Worm (Caenorhabditis elegans): ENCODE data around the gene T26H5.4.

T26H5.4 gene

DNA sequence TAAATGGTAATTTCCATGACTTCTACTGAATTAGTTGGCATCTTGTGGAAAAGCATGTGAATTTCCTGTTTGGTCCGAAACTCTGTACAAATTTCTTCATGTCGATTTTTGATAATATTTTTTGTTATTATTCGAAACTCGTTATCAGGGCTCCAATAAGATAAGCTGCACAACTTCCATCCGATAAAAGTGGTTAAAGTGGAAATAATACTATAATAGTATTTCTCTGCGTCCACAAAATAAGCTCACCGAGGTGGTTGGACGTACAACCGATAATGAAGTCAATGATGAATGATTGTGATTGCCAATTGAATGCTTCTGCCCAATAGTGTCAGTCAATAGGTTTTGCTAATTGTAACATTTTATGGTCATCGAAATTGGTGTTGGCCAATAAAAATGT is at the start of gene T26H5.4:
TSS of gene T26H5.4 (minus strand) at position 294 of the 400 bp plus-strand sequence.
- TF ChIP-seq unc-130 (tag; optimal IDR thresholded peaks at IDR 0.05) (no peak), swsn-7 (tag; optimal IDR thresholded peaks at IDR 0.05) (no peak), alr-1 (tag; optimal IDR thresholded peaks at IDR 0.05; ENCODE audit: borderline replicate concordance) (no peak), mdl-1 (tag; optimal IDR thresholded peaks at IDR 0.05) (no peak), Y116A8C.19 (tag; optimal IDR thresholded peaks at IDR 0.05; ENCODE audit: borderline replicate concordance) (no peak), ztf-11 (tag; optimal IDR thresholded peaks at IDR 0.05) (no peak), xbp-1 (tag; optimal IDR thresholded peaks at IDR 0.05) (no peak), hpl-2 (GFP tag; optimal IDR thresholded peaks at IDR 0.05) (no peak), elt-2 (tag; optimal IDR thresholded peaks at IDR 0.05) (peak; percentile 95), ceh-63 (GFP tag; optimal IDR thresholded peaks at IDR 0.05) (no peak), efl-1 (optimal IDR thresholded peaks at IDR 0.05) (no peak), efl-1 (GFP tag; optimal IDR thresholded peaks at IDR 0.05 in 1 of 2) (peak in 1 of 2 experiments; percentile 73), nhr-237 (tag; optimal IDR thresholded peaks at IDR 0.05) (no peak), nhr-12 (tag; optimal IDR thresholded peaks at IDR 0.05) (no peak), nhr-90 (tag; optimal IDR thresholded peaks at IDR 0.05; ENCODE audit: poor library complexity) (no peak), fkh-8 (tag; optimal IDR thresholded peaks at IDR 0.05) (no peak)

DNA sequence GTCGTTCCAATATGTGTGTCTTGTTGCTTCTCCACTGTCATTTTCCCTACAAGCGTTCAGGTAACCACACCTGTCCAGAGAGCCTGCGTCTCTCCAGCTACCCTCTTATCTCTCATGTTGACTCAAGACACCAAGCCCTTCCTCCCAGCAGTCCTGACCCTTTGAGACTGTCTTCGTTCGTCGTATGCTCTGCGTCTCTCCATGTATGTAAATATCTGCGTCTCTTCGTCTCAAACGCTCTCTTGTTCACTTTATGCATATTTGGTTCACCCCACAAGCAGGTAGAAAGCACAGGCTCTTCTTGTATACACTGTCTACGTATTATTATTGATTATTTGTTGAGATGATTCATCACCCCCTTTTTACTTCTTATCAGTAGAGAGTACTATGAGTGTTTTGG is 49.2 kb upstream of the T26H5.4 start:
- TF ChIP-seq ceh-8 (GFP tag; optimal IDR thresholded peaks at IDR 0.05) (no peak), irx-1 (tag; optimal IDR thresholded peaks at IDR 0.05) (no peak), nhr-28 (tag; optimal IDR thresholded peaks at IDR 0.05) (no peak), mdl-1 (tag; optimal IDR thresholded peaks at IDR 0.05) (peak in 1 of 2 experiments; percentile 18), lin-39 (tag; optimal IDR thresholded peaks at IDR 0.05) (no peak), nhr-11 (tag; optimal IDR thresholded peaks at IDR 0.05) (no peak), nhr-76 (tag; optimal IDR thresholded peaks at IDR 0.05) (no peak), dpl-1 (GFP tag; optimal IDR thresholded peaks at IDR 0.05) (no peak), elt-2 (tag; optimal IDR thresholded peaks at IDR 0.05) (peak; percentile 88), rnt-1 (tag; optimal IDR thresholded peaks at IDR 0.05) (no peak), unc-86 (tag; optimal IDR thresholded peaks at IDR 0.05) (no peak), C34B4.2 (tag; optimal IDR thresholded peaks at IDR 0.05) (no peak), lin-14 (GFP tag; optimal IDR thresholded peaks at IDR 0.05) (peak; percentile 68), nhr-19 (GFP tag; conservative IDR thresholded peaks at IDR 0.05) (no peak), unc-62 (GFP tag; optimal IDR thresholded peaks at IDR 0.05) (no peak), pag-3 (tag; optimal IDR thresholded peaks at IDR 0.05; ENCODE audit: borderline replicate concordance, insufficient read depth) (no peak), dsc-1 (tag; optimal IDR thresholded peaks at IDR 0.05) (no peak), jun-1 (tag; optimal IDR thresholded peaks at IDR 0.05) (peak; percentile 82), nhr-20 (tag; optimal IDR thresholded peaks at IDR 0.05) (peak; percentile 19), snpc-4 (tag; optimal IDR thresholded peaks at IDR 0.05) (no peak), hpl-2 (GFP tag; optimal IDR thresholded peaks at IDR 0.05) (no peak), tlp-1 (tag; optimal IDR thresholded peaks at IDR 0.05) (no peak), fkh-8 (tag; optimal IDR thresholded peaks at IDR 0.05) (no peak), elt-3 (tag; optimal IDR thresholded peaks at IDR 0.05) (no peak), lin-15B (tag; optimal IDR thresholded peaks at IDR 0.05) (no peak), sptf-1 (tag; optimal IDR thresholded peaks at IDR 0.05) (no peak), skn-1 (tag; optimal IDR thresholded peaks at IDR 0.05) (no peak), egl-13 (tag; optimal IDR thresholded peaks at IDR 0.05) (no peak), nhr-237 (tag; optimal IDR thresholded peaks at IDR 0.05) (no peak), aha-1 (tag; optimal IDR thresholded peaks at IDR 0.05) (no peak), unc-98 (GFP tag; IDR thresholded peaks at IDR 0.05) (no peak), nhr-77 (tag; optimal IDR thresholded peaks at IDR 0.05) (peak; percentile 21), lsy-2 (tag; optimal IDR thresholded peaks at IDR 0.05) (no peak), egl-27 (tag; optimal IDR thresholded peaks at IDR 0.05) (no peak), nhr-12 (tag; optimal IDR thresholded peaks at IDR 0.05) (no peak), ceh-63 (GFP tag; optimal IDR thresholded peaks at IDR 0.05) (no peak), sox-4 (tag; optimal IDR thresholded peaks at IDR 0.05) (no peak), vab-15 (tag; optimal IDR thresholded peaks at IDR 0.05) (no peak), ceh-88 (GFP tag; IDR thresholded peaks at IDR 0.05) (no peak), unc-30 (tag; optimal IDR thresholded peaks at IDR 0.05) (no peak), aly-2 (tag; optimal IDR thresholded peaks at IDR 0.05) (no peak), lir-3 (tag; optimal IDR thresholded peaks at IDR 0.05; ENCODE audit: poor library complexity) (no peak), efl-1 (optimal IDR thresholded peaks at IDR 0.05) (peak; percentile 20 to 48), efl-1 (GFP tag; optimal IDR thresholded peaks at IDR 0.05 in 1 of 2) (no peak)
